Worm (Caenorhabditis elegans): ENCODE results near the gene rsp-4.

ce11 chrII:5351799-5352198, 36.8 kb downstream of the rsp-4 start, which contains the start of gene F09E5.7:
- TF ChIP-seq dao-5 (tag; optimal IDR thresholded peaks at IDR 0.05), result no peak
- TF ChIP-seq W03F9.2 (tag; optimal IDR thresholded peaks at IDR 0.05), result no peak
- no peak for TF ChIP-seq him-1 (tag; optimal IDR thresholded peaks at IDR 0.05)
